Worm (Caenorhabditis elegans): ENCODE results near the gene srh-70.
"Not testable (repeated sequence)": the region's sequence is repeated elsewhere in the genome, so short reads cannot be mapped to it uniquely, and the experiment has no call there.

srh-70 gene

DNA sequence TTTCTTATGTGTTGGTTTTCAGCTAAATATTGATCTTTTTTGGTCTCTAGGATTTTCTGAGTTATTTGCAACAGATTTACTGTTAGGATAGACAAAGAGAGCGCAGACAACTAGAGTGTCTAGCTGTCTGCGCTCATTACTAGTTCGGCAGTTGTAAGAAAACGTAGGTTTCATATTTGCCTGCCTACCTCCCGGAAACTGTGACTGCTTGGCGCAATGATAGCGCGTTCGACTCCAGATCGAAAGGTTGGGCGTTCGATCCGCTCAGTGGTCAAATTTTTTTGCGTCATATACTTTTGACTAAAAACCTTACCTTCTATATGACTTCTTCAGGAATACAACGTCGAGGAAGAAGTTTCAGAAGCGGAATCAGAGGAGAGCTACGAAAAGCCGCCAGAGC, 20.7 kb upstream of the srh-70 start:
- TF ChIP-seq ztf-11 (tag; optimal IDR thresholded peaks at IDR 0.05) (no peak), pha-4 (tag; optimal IDR thresholded peaks at IDR 0.05) (no peak), zip-8 (tag; optimal IDR thresholded peaks at IDR 0.05) (no peak)

DNA sequence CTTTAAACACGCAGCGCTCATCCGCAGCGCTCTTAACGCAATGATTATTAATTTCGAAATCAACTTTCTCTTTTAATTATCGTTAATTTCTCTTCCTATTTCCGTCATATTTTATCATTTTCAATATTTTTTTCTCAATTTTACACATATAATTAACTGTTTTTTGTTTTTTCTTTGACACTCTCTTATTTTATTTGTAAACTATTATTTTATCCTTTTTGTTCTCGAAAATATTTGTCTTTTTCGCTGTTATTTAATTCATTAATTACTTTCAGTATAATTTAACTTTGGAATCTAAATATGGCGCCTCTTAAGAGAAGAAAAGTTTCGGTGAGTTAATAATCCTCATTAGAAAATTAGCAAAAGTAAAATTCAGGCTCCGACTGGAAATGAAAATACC, 17.5 kb upstream of the srh-70 start, which contains the start of gene F49C5.3:
Gene F49C5.3, plus strand, starts transcription at position 301 of the 400 bp plus-strand sequence.
- TF ChIP-seq tbx-8 (GFP tag; optimal IDR thresholded peaks at IDR 0.05); unc-62 (GFP tag; optimal IDR thresholded peaks at IDR 0.05); blmp-1 (tag; optimal IDR thresholded peaks at IDR 0.05): not testable (repeated sequence)

DNA sequence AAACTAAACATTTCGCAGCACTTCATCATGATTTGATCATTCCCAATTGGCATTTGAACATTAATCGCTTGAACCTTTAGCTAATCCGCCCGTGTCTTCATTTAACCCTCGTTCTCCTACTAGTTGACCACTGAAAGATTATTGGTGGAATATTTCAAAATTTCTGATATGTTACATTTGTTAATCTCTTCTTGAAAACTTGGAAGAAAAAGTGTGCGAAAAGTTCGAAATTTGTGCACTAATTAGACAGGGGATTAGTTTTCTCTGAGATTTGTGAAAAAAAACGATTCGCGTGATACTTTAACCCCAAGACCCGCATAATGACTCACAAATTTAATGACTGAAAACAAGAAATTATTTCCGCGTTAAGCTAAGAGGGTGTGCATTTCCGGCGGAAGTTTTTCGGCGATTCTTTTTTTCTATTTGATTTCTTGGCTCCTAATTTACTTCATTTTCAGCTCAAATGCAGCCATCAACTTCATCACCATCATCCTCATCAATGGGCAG, 16.7 kb upstream of the srh-70 start, which contains the start of gene nimk-1:
Gene nimk-1, plus strand, starts transcription at position 457 of the 507 bp plus-strand sequence.
- no peak for TF ChIP-seq sptf-1 (tag; optimal IDR thresholded peaks at IDR 0.05)
- no peak for TF ChIP-seq ceh-39 (tag; optimal IDR thresholded peaks at IDR 0.05)
- TF ChIP-seq cnd-1 (tag; optimal IDR thresholded peaks at IDR 0.05): no peak
- no peak for TF ChIP-seq mep-1 (tag; optimal IDR thresholded peaks at IDR 0.05)
- no peak for TF ChIP-seq ceh-83 (GFP tag; optimal IDR thresholded peaks at IDR 0.05)
- no peak for TF ChIP-seq lsy-2 (tag; optimal IDR thresholded peaks at IDR 0.05)
- no peak for TF ChIP-seq ceh-43 (GFP tag; optimal IDR thresholded peaks at IDR 0.05)
- no peak for TF ChIP-seq zip-8 (tag; optimal IDR thresholded peaks at IDR 0.05)
- no peak for TF ChIP-seq nhr-76 (tag; optimal IDR thresholded peaks at IDR 0.05)
- TF ChIP-seq mls-2 (tag; optimal IDR thresholded peaks at IDR 0.05): no peak
- TF ChIP-seq snpc-4 (tag; optimal IDR thresholded peaks at IDR 0.05): no peak
- no peak for TF ChIP-seq elt-1 (tag; optimal IDR thresholded peaks at IDR 0.05; ENCODE audit: borderline replicate concordance, insufficient read depth)
- no peak for TF ChIP-seq ztf-11 (tag; optimal IDR thresholded peaks at IDR 0.05)
- TF ChIP-seq unc-39 (tag; optimal IDR thresholded peaks at IDR 0.05): no peak
- TF ChIP-seq nhr-28 (tag; optimal IDR thresholded peaks at IDR 0.05): no peak
- TF ChIP-seq elt-3 (tag; optimal IDR thresholded peaks at IDR 0.05): no peak

DNA sequence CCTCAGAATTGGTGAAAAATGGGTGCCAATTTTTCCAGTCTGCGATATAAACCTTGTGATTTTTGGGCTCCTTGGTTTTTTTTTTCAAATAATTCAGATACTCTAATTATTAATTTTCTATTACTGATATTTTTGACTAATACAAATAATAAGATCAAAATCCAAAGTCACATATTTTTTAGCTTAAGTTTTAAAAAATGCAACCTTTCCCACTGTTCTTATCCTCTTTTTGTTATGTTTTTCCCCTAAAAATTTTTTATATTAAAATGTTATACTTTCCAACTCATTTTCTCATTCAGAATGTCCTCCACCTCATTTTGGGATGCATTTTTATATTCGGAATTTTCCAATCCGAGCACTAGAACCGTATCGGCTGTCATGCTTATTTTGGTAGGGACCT, 12.3 kb upstream of the srh-70 start, which contains the start of gene srx-120:
Gene srx-120, plus strand, starts transcription at position 301 of the 400 bp plus-strand sequence.
- no peak for TF ChIP-seq ceh-39 (tag; optimal IDR thresholded peaks at IDR 0.05)
- TF ChIP-seq ceh-43 (GFP tag; optimal IDR thresholded peaks at IDR 0.05): no peak
- TF ChIP-seq drap-1 (GFP tag; optimal IDR thresholded peaks at IDR 0.05): no peak
- no peak for TF ChIP-seq zip-8 (tag; optimal IDR thresholded peaks at IDR 0.05)
- TF ChIP-seq unc-62 (GFP tag; optimal IDR thresholded peaks at IDR 0.05): no peak

DNA sequence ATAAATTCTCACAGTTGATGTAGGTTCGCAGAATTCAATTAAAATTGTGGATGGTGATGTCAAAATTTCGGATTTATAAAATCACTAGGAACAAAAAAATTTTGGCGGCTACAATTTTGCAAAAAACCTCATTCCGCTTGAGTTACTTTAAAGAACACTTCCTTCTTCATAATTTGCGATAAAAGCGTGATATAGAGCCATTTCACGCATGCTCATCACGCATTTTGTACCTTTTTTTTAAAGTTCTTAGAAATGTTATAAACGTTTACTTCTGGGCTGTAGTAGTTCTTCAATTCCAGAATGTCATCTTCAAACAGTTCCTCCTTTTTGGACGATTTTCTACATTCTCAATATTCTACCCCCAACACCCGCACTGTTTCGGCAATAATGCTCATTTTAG, 9.3 kb upstream of the srh-70 start, which contains the start of gene srx-119:
Gene srx-119, plus strand, starts transcription at position 301 of the 400 bp plus-strand sequence.
- no peak for TF ChIP-seq mab-5 (tag; optimal IDR thresholded peaks at IDR 0.05)
- no peak for TF ChIP-seq tbx-8 (GFP tag; optimal IDR thresholded peaks at IDR 0.05)
- TF ChIP-seq lin-32 (GFP tag; optimal IDR thresholded peaks at IDR 0.05): no peak
- no peak for TF ChIP-seq unc-62 (GFP tag; optimal IDR thresholded peaks at IDR 0.05)
- TF ChIP-seq nhr-2 (tag; optimal IDR thresholded peaks at IDR 0.05): no peak
- no peak for TF ChIP-seq ceh-43 (GFP tag; optimal IDR thresholded peaks at IDR 0.05)
- TF ChIP-seq mep-1 (tag; optimal IDR thresholded peaks at IDR 0.05): no peak
- TF ChIP-seq flh-1 (GFP tag; optimal IDR thresholded peaks at IDR 0.05): no peak
- TF ChIP-seq nhr-76 (tag; optimal IDR thresholded peaks at IDR 0.05): no peak

DNA sequence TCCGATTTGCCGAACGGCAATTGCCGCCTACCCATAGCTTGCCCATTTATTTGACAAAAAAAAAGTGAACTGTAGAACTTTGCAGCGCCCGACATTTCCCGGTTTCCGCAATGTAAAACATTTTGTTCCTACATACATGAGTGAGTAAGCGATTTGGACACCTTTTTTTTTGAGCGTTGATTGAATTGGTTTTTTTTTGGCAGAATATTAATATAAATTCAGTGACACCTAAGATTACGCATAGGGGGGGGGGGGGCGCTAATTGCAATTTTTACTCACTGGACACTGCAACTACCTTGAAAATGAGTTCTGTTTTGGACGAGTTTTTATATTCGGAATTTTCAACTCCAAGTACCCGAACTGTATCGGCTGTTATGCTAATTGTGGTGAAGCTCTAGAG, 6.9 kb upstream of the srh-70 start, which contains the start of gene srx-118:
Gene srx-118, plus strand, starts transcription at position 301 of the 400 bp plus-strand sequence.
- TF ChIP-seq unc-62 (GFP tag; optimal IDR thresholded peaks at IDR 0.05) (no peak), unc-39 (tag; optimal IDR thresholded peaks at IDR 0.05) (no peak), mep-1 (tag; optimal IDR thresholded peaks at IDR 0.05) (no peak), M03D4.4 (tag; optimal IDR thresholded peaks at IDR 0.05) (no peak), ham-2 (GFP tag; optimal IDR thresholded peaks at IDR 0.05) (no peak), nhr-237 (tag; optimal IDR thresholded peaks at IDR 0.05) (no peak), nhr-28 (tag; optimal IDR thresholded peaks at IDR 0.05) (no peak), ces-1 (GFP tag; optimal IDR thresholded peaks at IDR 0.05) (no peak), mab-5 (tag; optimal IDR thresholded peaks at IDR 0.05) (no peak), nhr-12 (tag; optimal IDR thresholded peaks at IDR 0.05) (no peak), cnd-1 (tag; optimal IDR thresholded peaks at IDR 0.05) (no peak), ceh-39 (tag; optimal IDR thresholded peaks at IDR 0.05) (no peak), drap-1 (GFP tag; optimal IDR thresholded peaks at IDR 0.05) (no peak), elt-1 (tag; optimal IDR thresholded peaks at IDR 0.05; ENCODE audit: borderline replicate concordance, insufficient read depth) (no peak), sem-2 (GFP tag; optimal IDR thresholded peaks at IDR 0.05) (no peak), nhr-76 (tag; optimal IDR thresholded peaks at IDR 0.05) (no peak), lsy-2 (tag; optimal IDR thresholded peaks at IDR 0.05) (no peak), mls-2 (tag; optimal IDR thresholded peaks at IDR 0.05) (no peak), nhr-2 (tag; optimal IDR thresholded peaks at IDR 0.05) (no peak), pha-4 (tag; optimal IDR thresholded peaks at IDR 0.05) (no peak)

All from whole organism, mixed stage, embryonic.